Fruit fly (Drosophila melanogaster) whole organism, pupa: Measurements from ENCODE around the gene CG8630.

Experiments used
- CG17806 ChIP-seq: fragments of 200-800 bp; sonication (Bioruptor generic); optimal IDR thresholded peaks from 2 replicates; lab custom pipeline; 2018; ENCODE audit warnings: missing biosample characterization, mild to moderate bottlenecking, missing genetic modification characterization, moderate library complexity
- CG32121 ChIP-seq: fragments of 200-800 bp; sonication (Bioruptor generic); IDR thresholded peaks from 2 replicates; pipeline ENCODE4 v1.3.6; 2022; ENCODE audit warnings: missing biosample characterization, missing genetic modification characterization
- CG34367 ChIP-seq: fragments of 200-800 bp; sonication (Bioruptor generic); optimal IDR thresholded peaks from 2 replicates; lab custom pipeline; 2018; ENCODE audit warnings: missing biosample characterization, mild to moderate bottlenecking, missing genetic modification characterization
- Pif1A ChIP-seq: fragments of 200-800 bp; sonication (Bioruptor generic); optimal IDR thresholded peaks from 3 replicates; lab custom pipeline; 2016; ENCODE audit warnings: missing biosample characterization, missing genetic modification characterization
- fd96Ca ChIP-seq: fragments of 200-800 bp; sonication (Bioruptor generic); IDR thresholded peaks from 3 replicates; pipeline ENCODE4 v1.3.6; 2022; ENCODE audit warnings: missing biosample characterization, missing genetic modification characterization
- rn ChIP-seq: fragments of 200-800 bp; sonication (Bioruptor generic); IDR thresholded peaks from 2 replicates; pipeline ENCODE4 v1.3.6; 2022; ENCODE audit warnings: missing biosample characterization, missing genetic modification characterization

DNA sequence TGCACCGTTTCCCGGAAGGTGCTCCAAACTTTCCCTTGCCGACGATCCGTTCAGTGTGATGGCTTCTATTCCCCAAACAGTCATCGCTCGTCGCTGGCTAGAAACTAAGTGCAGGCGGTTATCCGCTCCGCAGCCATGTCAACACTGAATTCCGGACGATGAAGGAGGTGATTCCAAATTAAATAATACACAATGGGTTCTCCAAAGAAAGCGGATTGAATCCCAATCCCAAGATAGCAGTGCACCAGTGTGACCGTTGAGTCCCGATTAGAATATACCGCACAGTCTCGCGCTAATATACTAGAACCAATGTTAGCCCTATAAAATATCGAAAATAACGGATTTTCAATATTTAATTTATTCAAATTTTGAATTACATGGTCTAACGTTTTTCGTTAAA lies 7.8 kb upstream of the CG8630 start, which contains the start of gene TBC1D5:
- TF ChIP-seq CG17806 (tag; lab: Kevin White, UChicago) (no peak), Pif1A (GFP tag; lab: Kevin White, UChicago) (no peak), CG32121 (no peak), CG34367 (no peak), fd96Ca (GFP tag; lab: Robert Waterston, UW) (no peak), rn (no peak)
